Worm (Caenorhabditis elegans) whole organism, L4 larva: ENCODE data around the gene cpr-6.

Source experiments
- T20F7.1 ChIP-seq: fragments of 200-800 bp; sonication (Bioruptor generic); optimal IDR thresholded peaks from 2 replicates; lab custom pipeline; 2018; ENCODE audit warnings: mild to moderate bottlenecking, missing genetic modification characterization, missing compliant biosample characterization
- T26A8.4 ChIP-seq: fragments of 200-800 bp; sonication (Bioruptor generic); IDR thresholded peaks from 2 replicates; pipeline ENCODE4 v1.3.6; 2022; ENCODE audit warnings: missing genetic modification characterization, missing compliant biosample characterization
- ceh-82 ChIP-seq: sonication (generic microtip); optimal IDR thresholded peaks from 2 replicates; lab custom pipeline; 2017; ENCODE audit warnings: missing biosample characterization, missing genetic modification characterization
- ctbp-1 ChIP-seq: fragments of 200-800 bp; sonication (Bioruptor generic); IDR thresholded peaks from 2 replicates; pipeline ENCODE4 v1.3.6; 2022; ENCODE audit warnings: missing genetic modification reagents, missing genetic modification characterization, missing compliant biosample characterization
- dpl-1 ChIP-seq: fragments of 150-350 bp; optimal IDR thresholded peaks from 2 replicates; lab custom pipeline; 2014; ENCODE audit warnings: missing biosample characterization, missing genetic modification reagents, missing genetic modification characterization
- egl-27 ChIP-seq: sonication (generic microtip); optimal IDR thresholded peaks from 3 replicates; lab custom pipeline; 2017; ENCODE audit warnings: missing biosample characterization, missing genetic modification reagents, missing genetic modification characterization
- lin-13 ChIP-seq: fragments of 150-350 bp; optimal IDR thresholded peaks from 2 replicates; lab custom pipeline; 2014; ENCODE audit warnings: missing biosample characterization, missing genetic modification reagents, missing genetic modification characterization
- lin-15B ChIP-seq: fragments of 150-350 bp; sonication (generic microtip); optimal IDR thresholded peaks from 3 replicates; lab custom pipeline; 2014; ENCODE audit warnings: missing biosample characterization, missing genetic modification characterization
- pqm-1 ChIP-seq: sonication (generic microtip); optimal IDR thresholded peaks from 2 replicates; lab custom pipeline; 2017; ENCODE audit warnings: missing biosample characterization, missing genetic modification characterization
- tra-1 ChIP-seq: fragments of 200-800 bp; sonication (Bioruptor generic); IDR thresholded peaks from 2 replicates; pipeline ENCODE4 v1.3.6; 2022; ENCODE audit warnings: missing genetic modification reagents, missing genetic modification characterization, missing compliant biosample characterization
- unc-130 ChIP-seq: sonication (generic microtip); optimal IDR thresholded peaks from 2 replicates; lab custom pipeline; 2016; ENCODE audit warnings: missing genetic modification reagents, missing genetic modification characterization, missing compliant biosample characterization
- ztf-11 ChIP-seq: fragments of 150-350 bp; optimal IDR thresholded peaks from 2 replicates; lab custom pipeline; 2014; ENCODE audit warnings: missing biosample characterization, missing genetic modification characterization

DNA sequence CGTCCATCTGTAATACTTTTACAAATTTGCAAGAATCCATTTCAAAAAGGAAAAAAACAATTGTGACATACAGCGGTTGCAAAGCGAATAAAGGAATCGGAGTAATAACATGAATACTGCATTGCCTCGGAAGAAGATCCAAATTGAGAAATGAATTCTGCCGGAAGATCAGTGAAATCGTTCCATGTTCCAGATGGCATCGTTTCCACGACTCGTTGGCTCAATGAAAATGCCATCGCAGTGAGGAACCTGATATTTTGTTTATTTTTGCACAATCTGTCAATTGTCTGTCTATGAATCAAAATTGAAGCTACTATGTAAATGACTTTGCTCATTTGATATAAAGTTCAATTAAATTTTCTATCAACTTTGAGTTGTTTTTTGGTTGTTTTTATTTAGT lies 23.6 kb downstream of the cpr-6 start:
- TF ChIP-seq pqm-1 (tag; lab: Kevin White, UChicago): no peak
- TF ChIP-seq dpl-1 (GFP tag; lab: Kevin White, UChicago): no peak
- TF ChIP-seq unc-130 (GFP tag; lab: Kevin White, UChicago): no peak
- TF ChIP-seq lin-13 (GFP tag; lab: Kevin White, UChicago): no peak
- no peak for TF ChIP-seq ztf-11 (tag; lab: Kevin White, UChicago)
- no peak for TF ChIP-seq lin-15B (tag; lab: Kevin White, UChicago)
- TF ChIP-seq ceh-82: no peak
- TF ChIP-seq ctbp-1 (GFP tag; lab: Robert Waterston, UW): no peak
- no peak for TF ChIP-seq tra-1 (GFP tag; lab: Robert Waterston, UW)
- no peak for TF ChIP-seq T20F7.1 (GFP tag; lab: Kevin White, UChicago)
- TF ChIP-seq T26A8.4: no peak
- no peak for TF ChIP-seq egl-27
